Fruit fly (Drosophila melanogaster) whole organism, prepupa: Measurements from ENCODE around the gene Obp99a.

Source experiments
- CG16779 ChIP-seq: fragments of 200-800 bp; sonication (Bioruptor generic); optimal IDR thresholded peaks from 3 replicates; lab custom pipeline; 2017; ENCODE audit warnings: missing biosample characterization, mild to moderate bottlenecking, missing genetic modification characterization
- CG6854 ChIP-seq: fragments of 200-800 bp; sonication (Bioruptor generic); optimal IDR thresholded peaks from 2 replicates; lab custom pipeline; 2017; ENCODE audit warnings: missing biosample characterization, mild to moderate bottlenecking, missing genetic modification characterization
- CG9139 ChIP-seq: fragments of 200-800 bp; sonication (Bioruptor generic); optimal IDR thresholded peaks from 3 replicates; lab custom pipeline; 2017; ENCODE audit warnings: missing biosample characterization, mild to moderate bottlenecking, missing genetic modification characterization
- Ets21C ChIP-seq: fragments of 200-800 bp; sonication (Bioruptor generic); optimal IDR thresholded peaks from 3 replicates; lab custom pipeline; 2016; ENCODE audit warnings: missing biosample characterization, missing genetic modification characterization
- Hr39 ChIP-seq: fragments of 200-800 bp; sonication (Bioruptor generic); optimal IDR thresholded peaks from 2 replicates; lab custom pipeline; 2016; ENCODE audit warnings: missing biosample characterization, missing genetic modification characterization
- Smox ChIP-seq: fragments of 200-800 bp; sonication (Bioruptor generic); optimal IDR thresholded peaks from 3 replicates; lab custom pipeline; 2016; ENCODE audit warnings: missing biosample characterization, missing genetic modification characterization

dm6 chr3R:29695744-29696143 is 24.3 kb downstream of the Obp99a start:
- no peak for TF ChIP-seq Hr39 (GFP tag; lab: Kevin White, UChicago)
- TF ChIP-seq CG9139: no peak
- no peak for TF ChIP-seq CG6854
- TF ChIP-seq CG16779 (tag; lab: Kevin White, UChicago): no peak
- TF ChIP-seq Smox (GFP tag; lab: Kevin White, UChicago): no peak
- no peak for TF ChIP-seq Ets21C (GFP tag; lab: Kevin White, UChicago)
